Worm (Caenorhabditis elegans) whole organism, early embryonic: ENCODE results near the gene nhr-216.

Experiments
- B0310.2 ChIP-seq: sonication (generic microtip); optimal IDR thresholded peaks from 2 replicates; lab custom pipeline; 2016; ENCODE audit warnings: mild to moderate bottlenecking, missing genetic modification characterization, missing compliant biosample characterization
- F13C5.2 ChIP-seq: sonication (generic microtip); optimal IDR thresholded peaks from 2 replicates; lab custom pipeline; 2017; ENCODE audit warnings: mild to moderate bottlenecking, missing genetic modification characterization, inconsistent platforms, missing compliant biosample characterization
- aly-1 ChIP-seq: sonication (generic microtip); optimal IDR thresholded peaks from 2 replicates; lab custom pipeline; 2016; ENCODE audit warnings: missing genetic modification characterization, missing compliant biosample characterization
- ama-1 ChIP-seq: fragments of 150-350 bp; optimal IDR thresholded peaks from 2 replicates; lab custom pipeline; 2014
- ceh-13 ChIP-seq: fragments of 200-800 bp; sonication (Bioruptor generic); optimal IDR thresholded peaks from 2 replicates; lab custom pipeline; 2018; ENCODE audit warnings: mild to moderate bottlenecking, missing genetic modification characterization, missing compliant biosample characterization
- ceh-36 ChIP-seq: sonication (generic microtip); optimal IDR thresholded peaks from 2 replicates; lab custom pipeline; 2016; ENCODE audit warnings: missing genetic modification characterization, inconsistent platforms, missing compliant biosample characterization
- ets-7 ChIP-seq: sonication (generic microtip); optimal IDR thresholded peaks from 2 replicates; lab custom pipeline; 2016; ENCODE audit warnings: missing genotype, missing genetic modification characterization, missing compliant biosample characterization
- flt-1 ChIP-seq: fragments of 200-800 bp; sonication (Bioruptor generic); IDR thresholded peaks from 2 replicates; pipeline ENCODE4 v1.3.6; 2022; ENCODE audit warnings: missing genetic modification characterization, missing compliant biosample characterization
- hmbx-1 ChIP-seq: sonication (generic microtip); optimal IDR thresholded peaks from 2 replicates; lab custom pipeline; 2016; ENCODE audit warnings: mild to moderate bottlenecking, missing genetic modification characterization, missing compliant biosample characterization
- hmg-4 ChIP-seq: fragments of 200-800 bp; sonication (Bioruptor generic); optimal IDR thresholded peaks from 2 replicates; lab custom pipeline; 2018; ENCODE audit warnings: mild to moderate bottlenecking, missing genetic modification characterization, missing compliant biosample characterization
- hnd-1 ChIP-seq: sonication (generic microtip); optimal IDR thresholded peaks from 2 replicates; lab custom pipeline; 2016; ENCODE audit warnings: missing genetic modification characterization, missing compliant biosample characterization
- pes-1 ChIP-seq: fragments of 200-800 bp; sonication (Bioruptor generic); IDR thresholded peaks from 2 replicates; pipeline ENCODE4 v1.3.6; 2022; ENCODE audit warnings: missing genetic modification reagents, missing genetic modification characterization, missing compliant biosample characterization
- scrt-1 ChIP-seq: fragments of 200-800 bp; sonication (Bioruptor generic); IDR thresholded peaks from 2 replicates; pipeline ENCODE4 v1.3.6; 2022; ENCODE audit warnings: missing genetic modification characterization, missing compliant biosample characterization
- sea-1 ChIP-seq: fragments of 200-800 bp; sonication (Bioruptor generic); conservative IDR thresholded peaks from 2 replicates; pipeline ENCODE4 v1.3.6; 2022; ENCODE audit warnings: missing genetic modification characterization, missing compliant biosample characterization
- tbx-11 ChIP-seq: fragments of 200-800 bp; sonication (Bioruptor generic); IDR thresholded peaks from 2 replicates; pipeline ENCODE4 v1.3.6; 2022; ENCODE audit warnings: missing genetic modification characterization, missing compliant biosample characterization
- tbx-37 ChIP-seq: fragments of 200-800 bp; sonication (Bioruptor generic); conservative IDR thresholded peaks from 2 replicates; pipeline ENCODE4 v1.3.6; 2022; ENCODE audit warnings: missing genetic modification reagents, missing genetic modification characterization, missing compliant biosample characterization
- tra-4 ChIP-seq: sonication (generic microtip); optimal IDR thresholded peaks from 2 replicates; lab custom pipeline; 2017; ENCODE audit warnings: missing genetic modification characterization, missing compliant biosample characterization

Gene nhr-216

DNA sequence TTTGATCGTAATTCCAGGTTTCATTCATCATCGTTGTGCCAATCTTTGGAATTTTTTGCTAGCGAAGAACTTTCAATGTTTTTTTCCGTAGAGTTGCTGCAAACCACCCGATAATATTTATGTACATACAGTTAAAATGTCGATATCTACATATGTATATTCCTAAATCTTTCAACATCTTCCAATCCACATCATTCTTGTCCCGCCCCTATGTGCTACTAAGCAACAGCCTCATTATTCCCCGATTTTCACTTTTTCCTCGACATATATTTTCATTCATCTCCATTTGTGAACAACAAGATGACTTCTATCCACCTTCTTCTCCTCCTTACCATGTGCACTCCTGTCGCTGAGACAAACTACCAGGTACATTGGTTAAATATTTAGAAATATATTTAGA, 13.4 kb upstream of the nhr-216 start, which contains the start of gene C35A11.3:
Gene C35A11.3, plus strand, starts transcription at position 301 of the 400 bp plus-strand sequence.
- TF ChIP-seq F13C5.2 (no peak), scrt-1 (GFP tag; lab: Robert Waterston, UW) (no peak), ama-1 (lab: Kevin White, UChicago) (no peak), hmbx-1 (tag; lab: Kevin White, UChicago) (no peak), tbx-37 (no peak), ceh-13 (no peak), tra-4 (tag; lab: Kevin White, UChicago) (no peak), ceh-36 (tag; lab: Kevin White, UChicago) (no peak), pes-1 (GFP tag; lab: Robert Waterston, UW) (no peak), B0310.2 (no peak), hmg-4 (GFP tag; lab: Kevin White, UChicago) (no peak), aly-1 (tag; lab: Kevin White, UChicago) (no peak), tbx-11 (GFP tag; lab: Robert Waterston, UW) (no peak), flt-1 (GFP tag; lab: Robert Waterston, UW) (no peak), hnd-1 (tag; lab: Kevin White, UChicago) (no peak), ets-7 (tag; lab: Kevin White, UChicago) (no peak), sea-1 (GFP tag; lab: Robert Waterston, UW) (no peak)

DNA sequence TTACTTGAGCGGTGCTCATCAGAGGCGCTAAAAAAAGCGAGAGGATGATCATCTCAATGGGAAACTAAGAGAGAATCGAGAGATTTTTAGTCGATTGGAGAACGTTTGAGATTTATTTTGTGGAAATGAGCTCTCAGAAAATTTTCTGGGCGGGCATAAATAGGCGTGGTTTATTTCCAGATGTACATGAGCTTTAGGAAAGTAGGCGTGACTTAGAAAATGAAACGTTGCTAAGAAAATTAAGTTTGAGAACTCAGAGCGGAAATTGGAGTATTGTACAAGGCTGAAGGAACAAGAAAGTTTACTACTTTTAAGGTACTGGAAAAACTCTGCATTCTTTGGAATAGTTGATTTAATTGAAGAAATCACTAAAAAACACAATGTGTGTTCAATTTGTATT, 10.1 kb upstream of the nhr-216 start, which contains the start of gene T09D3.9:
Gene T09D3.9, minus strand, starts transcription at position 101 of the 400 bp plus-strand sequence.
- TF ChIP-seq ets-7 (tag; lab: Kevin White, UChicago): no peak
- no peak for TF ChIP-seq hmbx-1 (tag; lab: Kevin White, UChicago)
- no peak for TF ChIP-seq B0310.2
- no peak for TF ChIP-seq tbx-37
- TF ChIP-seq tra-4 (tag; lab: Kevin White, UChicago): no peak
- no peak for TF ChIP-seq flt-1 (GFP tag; lab: Robert Waterston, UW)
- TF ChIP-seq aly-1 (tag; lab: Kevin White, UChicago): no peak
- TF ChIP-seq ama-1 (lab: Kevin White, UChicago): no peak
- no peak for TF ChIP-seq scrt-1 (GFP tag; lab: Robert Waterston, UW)
- no peak for TF ChIP-seq hmg-4 (GFP tag; lab: Kevin White, UChicago)
- TF ChIP-seq ceh-13: no peak
- no peak for TF ChIP-seq tbx-11 (GFP tag; lab: Robert Waterston, UW)
- TF ChIP-seq sea-1 (GFP tag; lab: Robert Waterston, UW): no peak
- no peak for TF ChIP-seq F13C5.2
- no peak for TF ChIP-seq hnd-1 (tag; lab: Kevin White, UChicago)
- no peak for TF ChIP-seq pes-1 (GFP tag; lab: Robert Waterston, UW)
- TF ChIP-seq ceh-36 (tag; lab: Kevin White, UChicago): no peak

DNA sequence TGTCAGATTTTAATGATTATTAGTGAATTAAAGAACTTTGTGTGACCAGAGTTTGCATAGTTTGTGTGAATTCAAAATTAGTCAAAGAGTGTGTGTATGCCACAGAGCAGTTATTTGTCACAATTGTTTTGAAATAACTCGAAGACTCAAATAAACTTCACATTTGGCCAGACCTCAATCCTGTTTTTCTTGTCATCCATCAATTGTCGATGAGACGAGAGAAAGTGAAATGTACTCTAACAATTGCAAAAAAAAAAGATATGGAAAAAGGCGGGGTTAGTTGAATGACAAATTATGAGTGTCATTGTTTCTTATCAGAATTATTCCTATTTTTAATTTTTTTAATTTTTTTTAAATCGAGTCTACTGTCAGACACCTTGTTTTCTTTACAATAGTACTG, 6.2 kb upstream of the nhr-216 start, which contains the start of gene T09D3.8:
Gene T09D3.8, plus strand, starts transcription at position 301 of the 400 bp plus-strand sequence.
- no peak for TF ChIP-seq ets-7 (tag; lab: Kevin White, UChicago)

DNA sequence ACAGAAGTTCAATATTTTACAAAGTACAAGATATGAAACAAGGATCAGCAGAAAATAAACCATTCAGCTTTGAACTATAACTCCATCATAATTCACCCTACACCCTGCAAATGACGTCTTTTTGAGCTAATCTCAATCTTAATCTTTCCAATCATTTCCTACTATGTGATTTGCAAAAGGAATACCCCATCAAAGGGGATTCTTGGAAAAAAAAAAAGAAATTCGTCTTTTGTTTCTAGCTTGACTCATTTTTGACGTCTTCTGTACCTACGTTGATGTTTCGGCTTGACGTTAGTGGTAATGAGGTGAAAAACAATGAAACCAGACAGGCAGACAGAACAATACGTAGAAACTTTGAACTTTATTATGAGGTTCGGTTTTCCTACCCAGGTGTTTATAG, 3.5 kb upstream of the nhr-216 start:
- TF ChIP-seq B0310.2 (no peak), ama-1 (lab: Kevin White, UChicago) (no peak), hmbx-1 (tag; lab: Kevin White, UChicago) (no peak), hmg-4 (GFP tag; lab: Kevin White, UChicago) (no peak)

DNA sequence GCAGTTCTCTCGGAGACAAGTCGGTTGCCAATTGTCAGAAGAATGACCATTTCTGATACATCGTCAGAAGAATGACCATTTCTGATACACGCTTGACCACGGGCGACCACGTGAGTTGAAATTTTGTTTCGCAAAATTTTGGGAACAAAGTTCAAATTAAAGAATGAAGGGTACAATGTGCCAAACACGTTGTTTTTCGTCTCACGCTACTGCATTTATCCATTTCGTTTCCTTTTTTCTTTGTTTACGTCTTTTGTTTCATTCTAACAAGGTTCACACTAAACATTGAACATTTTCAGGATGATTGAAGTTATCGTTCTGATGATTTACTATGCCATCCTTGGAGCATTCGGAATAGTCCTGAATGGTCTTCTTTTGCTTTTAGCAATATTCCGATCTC, 7.2 kb downstream of the nhr-216 start, which contains the start of gene srd-9:
Gene srd-9, plus strand, starts transcription at position 301 of the 400 bp plus-strand sequence.
- TF ChIP-seq F13C5.2: no peak
- TF ChIP-seq tbx-37: no peak
- no peak for TF ChIP-seq ceh-36 (tag; lab: Kevin White, UChicago)
- no peak for TF ChIP-seq hnd-1 (tag; lab: Kevin White, UChicago)
- TF ChIP-seq hmg-4 (GFP tag; lab: Kevin White, UChicago): no peak
- TF ChIP-seq ceh-13: no peak
- TF ChIP-seq B0310.2: no peak
- no peak for TF ChIP-seq sea-1 (GFP tag; lab: Robert Waterston, UW)
- no peak for TF ChIP-seq pes-1 (GFP tag; lab: Robert Waterston, UW)
- no peak for TF ChIP-seq scrt-1 (GFP tag; lab: Robert Waterston, UW)
- no peak for TF ChIP-seq ama-1 (lab: Kevin White, UChicago)
- no peak for TF ChIP-seq ets-7 (tag; lab: Kevin White, UChicago)
- TF ChIP-seq flt-1 (GFP tag; lab: Robert Waterston, UW): no peak
- no peak for TF ChIP-seq tbx-11 (GFP tag; lab: Robert Waterston, UW)
- no peak for TF ChIP-seq hmbx-1 (tag; lab: Kevin White, UChicago)
- no peak for TF ChIP-seq tra-4 (tag; lab: Kevin White, UChicago)
- TF ChIP-seq aly-1 (tag; lab: Kevin White, UChicago): no peak

DNA sequence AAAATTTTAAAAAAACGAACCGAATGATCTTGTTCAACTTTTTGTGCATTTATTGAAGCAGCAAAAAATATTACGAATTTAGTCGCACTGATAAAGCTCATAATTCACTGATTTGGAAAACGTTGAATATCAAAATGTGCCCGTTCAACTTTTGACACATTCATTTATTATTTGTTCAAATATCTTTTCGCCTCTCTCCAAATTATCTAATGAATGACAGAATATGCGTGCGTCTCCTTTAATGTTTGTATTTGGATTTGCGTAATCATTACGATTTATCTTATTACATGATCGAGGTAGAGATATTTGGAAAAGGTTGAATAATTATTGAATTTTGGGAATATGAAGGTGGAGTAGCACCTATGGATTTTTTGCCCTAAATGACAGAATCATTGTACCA, 9.2 kb downstream of the nhr-216 start, which contains the start of gene T09D3.3:
Gene T09D3.3, minus strand, starts transcription at position 101 of the 400 bp plus-strand sequence.
- TF ChIP-seq hmg-4 (GFP tag; lab: Kevin White, UChicago): no peak
- no peak for TF ChIP-seq tbx-11 (GFP tag; lab: Robert Waterston, UW)
- no peak for TF ChIP-seq scrt-1 (GFP tag; lab: Robert Waterston, UW)
- no peak for TF ChIP-seq aly-1 (tag; lab: Kevin White, UChicago)
- TF ChIP-seq flt-1 (GFP tag; lab: Robert Waterston, UW): no peak
- no peak for TF ChIP-seq hmbx-1 (tag; lab: Kevin White, UChicago)
- no peak for TF ChIP-seq tra-4 (tag; lab: Kevin White, UChicago)
- TF ChIP-seq ets-7 (tag; lab: Kevin White, UChicago): no peak

DNA sequence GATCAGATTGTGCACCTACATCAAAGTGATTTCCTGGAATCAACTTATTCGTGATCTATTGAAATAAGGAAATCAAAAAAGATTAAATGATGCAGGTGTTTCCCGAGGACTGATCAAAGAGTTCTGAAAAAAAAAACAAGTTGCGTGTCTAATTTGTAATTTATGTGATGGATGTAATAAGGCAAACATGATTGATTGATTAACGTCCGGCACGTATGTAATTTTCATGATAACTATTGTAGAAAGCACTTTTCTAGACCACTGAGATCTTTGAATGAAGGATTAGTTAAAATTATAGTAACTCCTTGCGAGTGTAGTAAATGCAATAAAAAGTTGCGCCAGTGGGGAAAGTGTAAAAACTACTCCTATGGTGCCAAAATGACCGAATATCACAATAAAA, 13.3 kb downstream of the nhr-216 start, which contains the start of gene srg-25:
Gene srg-25, minus strand, starts transcription at position 101 of the 400 bp plus-strand sequence.
- TF ChIP-seq sea-1 (GFP tag; lab: Robert Waterston, UW) (no peak), pes-1 (GFP tag; lab: Robert Waterston, UW) (no peak), B0310.2 (no peak), hmg-4 (GFP tag; lab: Kevin White, UChicago) (no peak), flt-1 (GFP tag; lab: Robert Waterston, UW) (no peak), tbx-37 (no peak), ceh-36 (tag; lab: Kevin White, UChicago) (no peak), ama-1 (lab: Kevin White, UChicago) (no peak), F13C5.2 (no peak), ets-7 (tag; lab: Kevin White, UChicago) (no peak), hmbx-1 (tag; lab: Kevin White, UChicago) (no peak), hnd-1 (tag; lab: Kevin White, UChicago) (no peak), tbx-11 (GFP tag; lab: Robert Waterston, UW) (no peak), scrt-1 (GFP tag; lab: Robert Waterston, UW) (no peak), aly-1 (tag; lab: Kevin White, UChicago) (no peak)
